Worm (Caenorhabditis elegans) whole organism, L2 larva: ENCODE measurements around the gene W09G10.9.
A peak's percentile ranks its signal among the peaks of the same experiment; 100 is the strongest.
"Not testable (repeated sequence)": the region's sequence is repeated elsewhere in the genome, so short reads cannot be mapped to it uniquely, and the experiment has no call there.

Source experiments
- C34F6.9 ChIP-seq: fragments of 150-350 bp; optimal IDR thresholded peaks from 2 replicates; lab custom pipeline; 2014; ENCODE audit warnings: missing biosample characterization, missing genetic modification characterization
- F13H6.1 ChIP-seq: sonication (generic microtip); optimal IDR thresholded peaks from 2 replicates; lab custom pipeline; 2016; ENCODE audit warnings: missing genetic modification characterization, missing compliant biosample characterization
- ZK546.5 ChIP-seq: sonication (generic microtip); optimal IDR thresholded peaks from 2 replicates; lab custom pipeline; 2017; ENCODE audit warnings: missing biosample characterization, missing genetic modification characterization
- alr-1 ChIP-seq: fragments of 150-350 bp; optimal IDR thresholded peaks from 2 replicates; lab custom pipeline; 2014; ENCODE audit warnings: missing biosample characterization, missing genetic modification characterization
- ama-1 ChIP-seq: fragments of 150-350 bp; optimal IDR thresholded peaks from 2 replicates; lab custom pipeline; 2018; ENCODE audit warnings: inconsistent platforms
- blmp-1 ChIP-seq: sonication (generic microtip); optimal IDR thresholded peaks from 2 replicates; lab custom pipeline; 2017; ENCODE audit warnings: missing genetic modification characterization, mild to moderate bottlenecking, missing compliant biosample characterization, antibody characterized with exemption, moderate library complexity; ENCODE audit not compliant: insufficient read depth
- crh-2 ChIP-seq: sonication (generic microtip); optimal IDR thresholded peaks from 2 replicates; lab custom pipeline; 2017; ENCODE audit warnings: missing biosample characterization, missing genetic modification characterization
- egl-27 ChIP-seq: sonication (generic microtip); optimal IDR thresholded peaks from 3 replicates; lab custom pipeline; 2017; ENCODE audit warnings: missing biosample characterization, missing genetic modification reagents, missing genetic modification characterization
- elt-1 ChIP-seq: fragments of 150-350 bp; optimal IDR thresholded peaks from 2 replicates; lab custom pipeline; 2014; ENCODE audit warnings: missing biosample characterization, missing genetic modification characterization
- fos-1 ChIP-seq: fragments of 150-350 bp; optimal IDR thresholded peaks from 2 replicates; lab custom pipeline; 2014; ENCODE audit warnings: missing biosample characterization, missing genetic modification characterization
- gmeb-1 ChIP-seq: fragments of 150-350 bp; optimal IDR thresholded peaks from 2 replicates; lab custom pipeline; 2014; ENCODE audit warnings: missing biosample characterization, missing genetic modification characterization
- lin-11 ChIP-seq: fragments of 150-350 bp; sonication (generic microtip); optimal IDR thresholded peaks from 2 replicates; lab custom pipeline; 2014; ENCODE audit warnings: missing biosample characterization, missing genetic modification characterization, inconsistent platforms, mixed read lengths
- lin-13 ChIP-seq: fragments of 150-350 bp; optimal IDR thresholded peaks from 2 replicates; lab custom pipeline; 2014; ENCODE audit warnings: missing biosample characterization, missing genetic modification reagents, missing genetic modification characterization
- lsy-2 ChIP-seq, 2 experiments: fragments of 150-350 bp in 1 of 2; sonication (generic microtip) in 1 of 2; optimal IDR thresholded peaks; 2 replicates each; lab custom pipeline; 2014 to 2017; ENCODE audit warnings: missing biosample characterization in 2 of 2, missing genetic modification characterization in 2 of 2
- mab-5 ChIP-seq: fragments of 150-350 bp; optimal IDR thresholded peaks from 2 replicates; lab custom pipeline; 2014; ENCODE audit warnings: missing biosample characterization, missing genetic modification characterization
- nhr-10 ChIP-seq: sonication (generic microtip); optimal IDR thresholded peaks from 2 replicates; lab custom pipeline; 2017; ENCODE audit warnings: missing biosample characterization, missing genetic modification characterization
- nhr-11 ChIP-seq: fragments of 150-350 bp; optimal IDR thresholded peaks from 2 replicates; lab custom pipeline; 2014; ENCODE audit warnings: missing biosample characterization, missing genetic modification characterization
- nhr-12 ChIP-seq: fragments of 150-350 bp; optimal IDR thresholded peaks from 2 replicates; lab custom pipeline; 2014; ENCODE audit warnings: missing biosample characterization, missing genetic modification characterization
- nhr-129 ChIP-seq: fragments of 150-350 bp; optimal IDR thresholded peaks from 2 replicates; lab custom pipeline; 2014; ENCODE audit warnings: missing biosample characterization, missing genetic modification characterization
- nhr-21 ChIP-seq: fragments of 150-350 bp; optimal IDR thresholded peaks from 2 replicates; lab custom pipeline; 2014; ENCODE audit warnings: missing biosample characterization, missing genetic modification characterization
- nhr-25 ChIP-seq: fragments of 150-350 bp; sonication (generic microtip); optimal IDR thresholded peaks from 3 replicates; lab custom pipeline; 2014; ENCODE audit warnings: missing biosample characterization, missing genetic modification characterization
- nhr-6 ChIP-seq: fragments of 150-350 bp; optimal IDR thresholded peaks from 2 replicates; lab custom pipeline; 2014; ENCODE audit warnings: missing biosample characterization, missing genetic modification characterization
- peb-1 ChIP-seq: fragments of 150-350 bp; optimal IDR thresholded peaks from 2 replicates; lab custom pipeline; 2014; ENCODE audit warnings: missing biosample characterization, missing genetic modification characterization
- sem-4 ChIP-seq: fragments of 150-350 bp; optimal IDR thresholded peaks from 2 replicates; lab custom pipeline; 2014; ENCODE audit warnings: missing biosample characterization, missing genetic modification reagents, missing genetic modification characterization
- sma-3 ChIP-seq: sonication (generic microtip); optimal IDR thresholded peaks from 2 replicates; lab custom pipeline; 2016; ENCODE audit warnings: missing genetic modification reagents, missing genetic modification characterization, missing compliant biosample characterization
- sma-9 ChIP-seq, 2 experiments: fragments of 150-350 bp in 1 of 2; sonication (generic microtip) in 1 of 2; optimal IDR thresholded peaks; 2 replicates each; lab custom pipeline; 2014 to 2016; ENCODE audit warnings: missing genetic modification characterization in 2 of 2, mild to moderate bottlenecking in 1 of 2, missing biosample characterization in 1 of 2, missing compliant biosample characterization in 1 of 2, missing genetic modification reagents in 1 of 2, moderate library complexity in 1 of 2
- snpc-4 ChIP-seq: fragments of 150-350 bp; optimal IDR thresholded peaks from 2 replicates; lab custom pipeline; 2014; ENCODE audit warnings: missing biosample characterization, missing genetic modification characterization
- unc-55 ChIP-seq: fragments of 150-350 bp; sonication (generic microtip); optimal IDR thresholded peaks from 3 replicates; lab custom pipeline; 2014; ENCODE audit warnings: missing biosample characterization, missing genetic modification reagents, missing genetic modification characterization
- unc-62 ChIP-seq: fragments of 150-350 bp; optimal IDR thresholded peaks from 2 replicates; lab custom pipeline; 2014; ENCODE audit warnings: missing biosample characterization, missing genetic modification reagents, missing genetic modification characterization
- zag-1 ChIP-seq: fragments of 150-350 bp; optimal IDR thresholded peaks from 2 replicates; lab custom pipeline; 2014; ENCODE audit warnings: missing biosample characterization, missing genetic modification characterization
- ztf-4 ChIP-seq: fragments of 150-350 bp; optimal IDR thresholded peaks from 2 replicates; lab custom pipeline; 2014; ENCODE audit warnings: missing biosample characterization, missing genetic modification characterization

The W09G10.9 gene

DNA sequence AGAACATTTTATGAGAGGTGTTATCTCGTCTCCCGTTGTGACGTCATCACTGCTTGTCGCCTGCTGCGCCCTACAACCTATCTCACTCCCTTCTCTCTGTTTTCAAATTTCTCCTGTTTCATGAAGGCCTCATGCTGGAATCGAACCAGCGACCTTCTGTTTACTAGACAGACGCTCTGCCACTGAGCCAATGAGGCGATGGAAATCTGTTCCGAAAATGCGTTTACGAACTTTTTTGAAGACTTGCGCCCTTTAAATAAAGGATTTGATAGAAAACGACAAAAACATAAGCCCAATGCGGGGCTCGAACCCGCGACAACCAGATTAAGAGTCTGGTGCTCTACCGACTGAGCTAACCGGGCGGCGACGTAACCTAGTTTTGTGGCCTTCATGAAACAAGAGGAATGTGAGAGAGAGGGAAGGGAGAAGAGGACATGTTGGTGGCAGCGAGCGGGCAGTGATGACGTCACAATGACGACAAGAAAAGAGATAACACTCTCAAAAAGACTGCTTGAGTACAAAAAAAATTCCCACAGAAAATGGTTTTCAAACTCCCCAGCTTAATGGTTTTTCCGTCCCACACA, 2.5 kb upstream of the W09G10.9 start, which contains the start of gene clec-126 (continued):
- no peak for TF ChIP-seq unc-62
- TF ChIP-seq mab-5 (tag; lab: Kevin White, UChicago), result peak; percentile 41
- TF ChIP-seq nhr-11 (tag; lab: Kevin White, UChicago), result peak; percentile 54
- no peak for TF ChIP-seq elt-1 (tag; lab: Kevin White, UChicago)

DNA sequence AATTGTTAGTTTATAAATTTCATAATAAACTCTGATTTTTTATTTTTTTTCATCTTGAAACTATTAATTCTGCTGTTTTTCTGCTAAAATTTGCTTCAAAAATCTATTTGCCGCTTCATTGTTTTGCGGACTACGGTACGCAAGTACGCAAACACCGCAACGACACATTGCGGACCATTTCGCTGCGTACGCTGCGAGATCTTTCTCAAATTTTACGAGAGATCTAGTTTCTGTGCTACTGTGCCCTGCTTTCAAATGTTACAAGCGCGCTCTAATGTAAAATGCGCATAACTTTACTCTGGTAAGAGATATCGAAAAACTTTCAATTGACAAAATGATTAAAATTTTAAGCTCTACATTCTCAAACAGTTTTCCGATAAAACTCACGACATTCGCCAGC, 1.9 kb downstream of the W09G10.9 start:
- TF ChIP-seq lin-11 (tag; lab: Kevin White, UChicago) (peak; percentile 4), crh-2 (tag; lab: Kevin White, UChicago) (peak; percentile 43), ZK546.5 (tag; lab: Kevin White, UChicago) (peak; percentile 6), F13H6.1 (tag; lab: Kevin White, UChicago) (peak; percentile 56), sma-9 (GFP tag; optimal IDR thresholded peaks at IDR 0.05; lab: Kevin White, UChicago) (peak; percentile 55), nhr-25 (tag; lab: Kevin White, UChicago) (peak; percentile 61), zag-1 (tag; lab: Kevin White, UChicago) (peak; percentile 20), sma-3 (GFP tag; lab: Kevin White, UChicago) (peak; percentile 32), nhr-129 (tag; lab: Kevin White, UChicago) (peak; percentile 73), unc-55 (GFP tag; lab: Kevin White, UChicago) (peak; percentile 87), gmeb-1 (tag; lab: Kevin White, UChicago) (peak; percentile 48), lin-13 (GFP tag; lab: Kevin White, UChicago) (peak; percentile 67), lsy-2 (tag; optimal IDR thresholded peaks at IDR 0.05; lab: Kevin White, UChicago) (peak; percentile 89 to 97), C34F6.9 (tag; lab: Kevin White, UChicago) (peak; percentile 68)
- TF ChIP-seq sma-9 (tag; optimal IDR thresholded peaks at IDR 0.05; lab: Kevin White, UChicago), result not testable (repeated sequence)

DNA sequence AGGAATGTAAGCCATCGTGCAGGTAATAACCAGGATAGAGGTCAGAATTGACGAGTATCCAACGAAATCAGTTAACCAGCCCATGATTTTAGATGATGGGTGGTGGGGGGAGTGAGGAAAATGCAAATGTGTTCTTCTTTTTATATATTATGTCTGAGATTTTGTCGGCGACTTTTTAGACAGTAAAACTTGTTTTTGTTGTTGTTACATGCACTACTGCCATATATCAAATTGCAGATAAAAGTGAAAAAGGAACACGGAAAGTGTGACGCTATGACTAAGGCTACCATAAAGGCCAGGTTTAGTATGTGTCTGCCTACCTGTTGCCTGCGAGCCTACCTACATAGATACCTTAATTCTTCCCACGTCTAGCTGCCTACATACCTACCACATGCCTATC, 2.5 kb downstream of the W09G10.9 start, which contains the start of gene col-72:
col-72 (minus strand) TSS at position 101 of the 400 bp plus-strand sequence.
- TF ChIP-seq lin-13 (GFP tag; lab: Kevin White, UChicago) (no peak), sem-4 (tag; lab: Kevin White, UChicago) (no peak), blmp-1 (tag; lab: Kevin White, UChicago) (no peak)

DNA sequence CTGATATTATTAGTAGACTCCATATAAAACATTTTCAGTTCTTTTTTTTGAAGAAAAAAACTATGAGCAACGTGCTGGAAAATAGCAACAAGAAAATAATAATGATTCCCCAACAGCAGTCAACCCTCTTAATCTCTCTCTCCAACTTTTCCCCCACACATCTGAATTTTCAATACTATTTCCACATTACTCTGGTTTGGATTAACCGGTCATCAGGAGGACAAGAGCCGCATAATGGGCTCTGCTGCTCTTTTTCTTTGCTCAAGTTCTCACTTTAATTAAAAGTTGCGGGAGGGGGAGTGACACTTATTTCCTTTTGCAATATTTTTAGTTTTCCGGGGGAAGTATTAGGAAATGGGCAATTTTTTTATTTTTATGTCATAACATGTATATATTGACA, 5.9 kb downstream of the W09G10.9 start:
- no peak for TF ChIP-seq nhr-10
- no peak for TF ChIP-seq sma-9 (GFP tag; optimal IDR thresholded peaks at IDR 0.05; lab: Kevin White, UChicago)
- no peak for TF ChIP-seq sma-9 (tag; optimal IDR thresholded peaks at IDR 0.05; lab: Kevin White, UChicago)
- no peak for TF ChIP-seq nhr-11 (tag; lab: Kevin White, UChicago)
- TF ChIP-seq blmp-1 (tag; lab: Kevin White, UChicago), result no peak

DNA sequence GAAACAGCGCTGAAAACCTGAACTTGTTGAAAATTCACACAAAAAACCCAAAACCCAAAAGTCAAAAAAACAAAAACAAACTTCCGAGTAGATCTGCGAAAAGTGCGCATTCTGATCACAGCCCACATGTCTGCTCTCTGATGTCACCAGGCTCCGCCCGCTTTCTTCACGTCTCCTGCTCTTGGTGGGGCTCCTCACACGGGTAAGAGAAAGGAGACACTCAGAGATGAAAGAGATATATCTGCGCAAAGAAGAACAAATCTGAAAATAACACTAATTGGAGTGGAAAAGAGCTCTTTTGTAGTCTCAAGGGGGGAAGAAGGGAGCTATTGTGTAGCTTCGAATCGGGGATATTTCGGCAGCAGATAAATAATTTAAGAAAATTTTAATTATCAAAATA, 6.7 kb downstream of the W09G10.9 start, which contains the start of gene ncs-6:
ncs-6 (minus strand) TSS at position 261 of the 400 bp plus-strand sequence.
- TF ChIP-seq C34F6.9 (tag; lab: Kevin White, UChicago) (peak; percentile 7), fos-1 (tag; lab: Kevin White, UChicago) (no peak)

DNA sequence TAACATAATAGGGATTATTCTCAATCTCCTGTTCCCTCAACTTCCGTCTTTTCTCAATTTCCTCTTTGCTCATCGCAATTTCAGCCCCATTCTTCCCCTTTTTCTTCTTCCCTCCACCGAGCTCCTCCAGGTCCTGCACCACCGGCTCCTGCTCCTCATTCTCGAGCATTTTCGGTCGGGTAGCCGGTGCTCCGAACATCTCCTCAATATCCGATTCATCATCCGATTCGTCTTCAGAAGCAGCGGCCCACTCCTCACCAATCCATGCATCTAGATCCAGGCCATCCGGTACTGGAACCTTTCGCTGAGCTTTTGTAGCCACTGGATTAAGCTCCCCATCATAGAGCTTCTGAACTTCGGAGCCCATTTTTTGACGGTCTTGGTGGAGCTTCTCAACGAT, 18.6 kb downstream of the W09G10.9 start:
- TF ChIP-seq ama-1 (lab: Kevin White, UChicago) (no peak), elt-1 (tag; lab: Kevin White, UChicago) (no peak), egl-27 (tag; lab: Kevin White, UChicago) (no peak), sem-4 (tag; lab: Kevin White, UChicago) (no peak), ZK546.5 (tag; lab: Kevin White, UChicago) (no peak), unc-55 (GFP tag; lab: Kevin White, UChicago) (no peak), snpc-4 (tag; lab: Kevin White, UChicago) (no peak), nhr-6 (no peak), peb-1 (tag; lab: Kevin White, UChicago) (no peak), zag-1 (tag; lab: Kevin White, UChicago) (no peak), sma-3 (GFP tag; lab: Kevin White, UChicago) (no peak), alr-1 (tag; lab: Kevin White, UChicago) (no peak), lin-13 (GFP tag; lab: Kevin White, UChicago) (no peak), nhr-12 (tag; lab: Kevin White, UChicago) (no peak), ztf-4 (tag; lab: Kevin White, UChicago) (no peak), nhr-11 (tag; lab: Kevin White, UChicago) (no peak), nhr-21 (tag; lab: Kevin White, UChicago) (no peak), lin-11 (tag; lab: Kevin White, UChicago) (no peak)
